Worm (Caenorhabditis elegans) whole organism, L4 larva: ENCODE measurements around the gene sre-54.

Experiments
- F26F4.8 ChIP-seq: fragments of 200-800 bp; sonication (Bioruptor generic); conservative IDR thresholded peaks from 2 replicates; pipeline ENCODE4 v1.3.6; 2022; ENCODE audit warnings: missing genetic modification characterization, missing compliant biosample characterization
- F49E8.2 ChIP-seq: sonication (generic microtip); optimal IDR thresholded peaks from 2 replicates; lab custom pipeline; 2016; ENCODE audit warnings: missing compliant biosample characterization, mild to moderate bottlenecking, missing genetic modification characterization, borderline replicate concordance
- T26A8.4 ChIP-seq: fragments of 200-800 bp; sonication (Bioruptor generic); IDR thresholded peaks from 2 replicates; pipeline ENCODE4 v1.3.6; 2022; ENCODE audit warnings: missing genetic modification characterization, missing compliant biosample characterization
- Y105C5A.15 ChIP-seq: fragments of 200-800 bp; sonication (Bioruptor generic); IDR thresholded peaks from 2 replicates; pipeline ENCODE4 v1.3.6; 2022; ENCODE audit warnings: missing genetic modification characterization, missing compliant biosample characterization
- Y5F2A.4 ChIP-seq: fragments of 200-800 bp; sonication (Bioruptor generic); optimal IDR thresholded peaks from 2 replicates; lab custom pipeline; 2018; ENCODE audit warnings: mild to moderate bottlenecking, missing genetic modification characterization, missing compliant biosample characterization
- aha-1 ChIP-seq: fragments of 150-350 bp; peaks from one replicate; lab custom pipeline; 2014; ENCODE audit warnings: missing biosample characterization, missing genetic modification characterization
- ama-1 ChIP-seq: fragments of 150-350 bp; optimal IDR thresholded peaks from 2 replicates; lab custom pipeline; 2014; ENCODE audit warnings: inconsistent platforms, mixed read lengths
- ceh-28 ChIP-seq: fragments of 150-350 bp; optimal IDR thresholded peaks from 2 replicates; lab custom pipeline; 2014; ENCODE audit warnings: missing biosample characterization, missing genetic modification reagents, missing genetic modification characterization
- ceh-44 ChIP-seq: fragments of 200-800 bp; sonication (Bioruptor generic); IDR thresholded peaks from 2 replicates; pipeline ENCODE4 v1.3.6; 2022; ENCODE audit warnings: missing genetic modification reagents, missing genetic modification characterization, missing compliant biosample characterization
- ceh-82 ChIP-seq: sonication (generic microtip); optimal IDR thresholded peaks from 2 replicates; lab custom pipeline; 2017; ENCODE audit warnings: missing biosample characterization, missing genetic modification characterization
- ctbp-1 ChIP-seq: fragments of 200-800 bp; sonication (Bioruptor generic); IDR thresholded peaks from 2 replicates; pipeline ENCODE4 v1.3.6; 2022; ENCODE audit warnings: missing genetic modification reagents, missing genetic modification characterization, missing compliant biosample characterization
- daf-16 ChIP-seq, 3 experiments: sonication (generic microtip); optimal IDR thresholded peaks; 2 replicates each; lab custom pipeline; 2016 to 2017; ENCODE audit warnings: missing genetic modification characterization in 3 of 3, missing genetic modification reagents in 3 of 3, mild to moderate bottlenecking in 2 of 3, missing compliant biosample characterization in 2 of 3, missing biosample characterization in 1 of 3, moderate library complexity in 1 of 3
- daf-19 ChIP-seq: fragments of 200-800 bp; sonication (Bioruptor generic); conservative IDR thresholded peaks from 2 replicates; pipeline ENCODE4 v1.3.6; 2022; ENCODE audit warnings: missing genetic modification characterization, missing compliant biosample characterization
- daf-8 ChIP-seq: fragments of 200-800 bp; sonication (Bioruptor generic); IDR thresholded peaks from 2 replicates; pipeline ENCODE4 v1.3.6; 2022; ENCODE audit warnings: missing genetic modification characterization, missing compliant biosample characterization
- dmd-6 ChIP-seq: fragments of 200-800 bp; sonication (Bioruptor generic); IDR thresholded peaks from 2 replicates; pipeline ENCODE4 v1.3.6; 2022; ENCODE audit warnings: missing genetic modification reagents, missing genetic modification characterization, missing compliant biosample characterization
- dmd-9 ChIP-seq: fragments of 200-800 bp; sonication (Bioruptor generic); IDR thresholded peaks from 2 replicates; pipeline ENCODE4 v1.3.6; 2022; ENCODE audit warnings: missing genetic modification reagents, missing genetic modification characterization, missing compliant biosample characterization
- dpl-1 ChIP-seq: fragments of 150-350 bp; optimal IDR thresholded peaks from 2 replicates; lab custom pipeline; 2014; ENCODE audit warnings: missing biosample characterization, missing genetic modification reagents, missing genetic modification characterization
- duxl-1 ChIP-seq: sonication (generic microtip); optimal IDR thresholded peaks from 2 replicates; lab custom pipeline; 2016; ENCODE audit warnings: mild to moderate bottlenecking, missing genetic modification characterization, moderate library complexity, missing compliant biosample characterization; ENCODE audit not compliant: poor library complexity
- dve-1 ChIP-seq: sonication (generic microtip); optimal IDR thresholded peaks from 2 replicates; lab custom pipeline; 2017; ENCODE audit warnings: antibody characterized with exemption, mild to moderate bottlenecking, missing genetic modification characterization, missing compliant biosample characterization; ENCODE audit not compliant: insufficient read depth
- egl-43 ChIP-seq: fragments of 200-800 bp; sonication (Bioruptor generic); IDR thresholded peaks from 2 replicates; pipeline ENCODE4 v1.3.6; 2022; ENCODE audit warnings: missing genetic modification reagents, missing genetic modification characterization, missing compliant biosample characterization
- fkh-10 ChIP-seq: fragments of 150-350 bp; optimal IDR thresholded peaks from 2 replicates; lab custom pipeline; 2014; ENCODE audit warnings: missing biosample characterization, missing genetic modification reagents, missing genetic modification characterization
- hif-1 ChIP-seq, 2 experiments: sonication (generic microtip); optimal IDR thresholded peaks; 2 replicates each; lab custom pipeline; 2016 to 2017; ENCODE audit warnings: missing compliant biosample characterization in 2 of 2, missing genetic modification characterization in 2 of 2, missing genetic modification reagents in 2 of 2, missing genotype in 2 of 2, mild to moderate bottlenecking in 1 of 2
- lim-7 ChIP-seq: fragments of 200-800 bp; sonication (Bioruptor generic); IDR thresholded peaks from 2 replicates; pipeline ENCODE4 v1.3.6; 2022; ENCODE audit warnings: missing genetic modification characterization, missing compliant biosample characterization
- lin-15B ChIP-seq: fragments of 150-350 bp; sonication (generic microtip); optimal IDR thresholded peaks from 3 replicates; lab custom pipeline; 2014; ENCODE audit warnings: missing biosample characterization, missing genetic modification characterization
- lin-29 ChIP-seq: fragments of 200-800 bp; sonication (Bioruptor generic); IDR thresholded peaks from 2 replicates; pipeline ENCODE4 v1.3.6; 2022; ENCODE audit warnings: missing genetic modification reagents, missing genetic modification characterization, missing compliant biosample characterization
- madf-5 ChIP-seq, 2 experiments: fragments of 200-800 bp; sonication (Bioruptor generic); IDR thresholded peaks; 2 replicates each; pipeline ENCODE4 v1.3.6; 2022; ENCODE audit warnings: missing compliant biosample characterization in 2 of 2, missing genetic modification characterization in 2 of 2
- mdl-1 ChIP-seq, 2 experiments: fragments of 150-350 bp in 1 of 2; sonication (generic microtip) in 1 of 2; optimal IDR thresholded peaks; 2 replicates each; lab custom pipeline; 2014 to 2017; ENCODE audit warnings: missing biosample characterization in 2 of 2, missing genetic modification characterization in 2 of 2
- mxl-2 ChIP-seq: fragments of 200-800 bp; sonication (Bioruptor generic); conservative IDR thresholded peaks from 2 replicates; pipeline ENCODE4 v1.3.6; 2022; ENCODE audit warnings: missing genetic modification reagents, missing genetic modification characterization, missing compliant biosample characterization
- nhr-10 ChIP-seq: fragments of 150-350 bp; optimal IDR thresholded peaks from 2 replicates; lab custom pipeline; 2014; ENCODE audit warnings: missing biosample characterization, missing genetic modification characterization
- nhr-102 ChIP-seq: sonication (generic microtip); optimal IDR thresholded peaks from 2 replicates; lab custom pipeline; 2016; ENCODE audit warnings: mild to moderate bottlenecking, missing genetic modification characterization, moderate library complexity, missing compliant biosample characterization
- nhr-11 ChIP-seq: fragments of 150-350 bp; optimal IDR thresholded peaks from 2 replicates; lab custom pipeline; 2014; ENCODE audit warnings: missing biosample characterization, missing genetic modification characterization
- nhr-111 ChIP-seq: fragments of 200-800 bp; sonication (Bioruptor generic); optimal IDR thresholded peaks from 2 replicates; lab custom pipeline; 2018; ENCODE audit warnings: mild to moderate bottlenecking, missing genetic modification characterization, missing compliant biosample characterization
- nhr-28 ChIP-seq: fragments of 150-350 bp; optimal IDR thresholded peaks from 2 replicates; lab custom pipeline; 2014; ENCODE audit warnings: missing biosample characterization, missing genetic modification characterization
- nhr-41 ChIP-seq: fragments of 200-800 bp; sonication (Bioruptor generic); IDR thresholded peaks from 2 replicates; pipeline ENCODE4 v1.3.6; 2022; ENCODE audit warnings: missing genetic modification reagents, missing genetic modification characterization, missing compliant biosample characterization
- nhr-42 ChIP-seq: fragments of 200-800 bp; sonication (Bioruptor generic); IDR thresholded peaks from 2 replicates; pipeline ENCODE4 v1.3.6; 2022; ENCODE audit warnings: missing genetic modification characterization, missing compliant biosample characterization
- nhr-76 ChIP-seq: fragments of 150-350 bp; optimal IDR thresholded peaks from 2 replicates; lab custom pipeline; 2014; ENCODE audit warnings: missing biosample characterization, missing genetic modification characterization
- pha-4 ChIP-seq, 2 experiments: fragments of 150-350 bp in 1 of 2; fragments of 200-800 bp in 1 of 2; sonication (Bioruptor generic) in 1 of 2; IDR thresholded peaks in 1 of 2; optimal IDR thresholded peaks in 1 of 2; 2 replicates each; pipeline versions ENCODE4 v1.3.6 to Lab custom; 2014 to 2022; ENCODE audit warnings: missing genetic modification characterization in 2 of 2, missing genetic modification reagents in 2 of 2, missing biosample characterization in 1 of 2, missing compliant biosample characterization in 1 of 2
- set-16 ChIP-seq: fragments of 200-800 bp; sonication (Bioruptor generic); IDR thresholded peaks from 2 replicates; pipeline ENCODE4 v1.3.6; 2022; ENCODE audit warnings: missing genetic modification reagents, missing genetic modification characterization, missing compliant biosample characterization
- skn-1 ChIP-seq: fragments of 150-350 bp; optimal IDR thresholded peaks from 2 replicates; lab custom pipeline; 2014; ENCODE audit warnings: missing biosample characterization, missing genetic modification characterization
- snpc-4 ChIP-seq: fragments of 150-350 bp; optimal IDR thresholded peaks from 2 replicates; lab custom pipeline; 2014; ENCODE audit warnings: missing biosample characterization, missing genetic modification characterization
- tag-97 ChIP-seq: fragments of 200-800 bp; sonication (Bioruptor generic); IDR thresholded peaks from 2 replicates; pipeline ENCODE4 v1.3.6; 2022; ENCODE audit warnings: missing genetic modification characterization, missing compliant biosample characterization
- unc-39 ChIP-seq: sonication (generic microtip); optimal IDR thresholded peaks from 2 replicates; lab custom pipeline; 2017; ENCODE audit warnings: missing biosample characterization, missing genetic modification characterization
- unc-62 ChIP-seq, 3 experiments: fragments of 150-350 bp in 1 of 3; sonication (generic microtip); optimal IDR thresholded peaks in 2 of 3; peaks in 1 of 3; 1 replicate in 1 of 3; 2 replicates in 2 of 3; lab custom pipeline; 2014 to 2017; ENCODE audit warnings: missing biosample characterization in 3 of 3, missing genetic modification characterization in 3 of 3, missing genetic modification reagents in 3 of 3, missing genotype in 1 of 3
- zip-11 ChIP-seq: fragments of 200-800 bp; sonication (Bioruptor generic); IDR thresholded peaks from 2 replicates; pipeline ENCODE4 v1.3.6; 2022; ENCODE audit warnings: missing genetic modification characterization, missing compliant biosample characterization
- zip-2 ChIP-seq: fragments of 150-350 bp; optimal IDR thresholded peaks from 2 replicates; lab custom pipeline; 2014; ENCODE audit warnings: missing biosample characterization, missing genetic modification characterization
- ztf-11 ChIP-seq: fragments of 150-350 bp; optimal IDR thresholded peaks from 2 replicates; lab custom pipeline; 2014; ENCODE audit warnings: missing biosample characterization, missing genetic modification characterization
- ztf-7 ChIP-seq: fragments of 150-350 bp; optimal IDR thresholded peaks from 2 replicates; lab custom pipeline; 2014; ENCODE audit warnings: missing biosample characterization, missing genetic modification characterization

The sre-54 gene

ce11 chrII:12342928-12343327 lies 10.2 kb downstream of the sre-54 start:
- no peak for TF ChIP-seq skn-1 (tag; lab: Kevin White, UChicago)
- TF ChIP-seq Y5F2A.4 (GFP tag; lab: Kevin White, UChicago) = no peak
- no peak for TF ChIP-seq fkh-10 (GFP tag; lab: Kevin White, UChicago)
- no peak for TF ChIP-seq dmd-6 (GFP tag; lab: Robert Waterston, UW)
- no peak for TF ChIP-seq nhr-28
- 0 out of 2 replicates have a peak, but pooled peaks have one; percentile 37 for TF ChIP-seq lim-7 (GFP tag; lab: Robert Waterston, UW)
- TF ChIP-seq set-16 = peak; percentile 91
- peak; percentile 67 for TF ChIP-seq aha-1 (tag; lab: Kevin White, UChicago)

- TF ChIP-seq zip-11 (GFP tag; lab: Robert Waterston, UW) (no peak), tag-97 (GFP tag; lab: Robert Waterston, UW) (no peak), dve-1 (no peak), daf-8 (GFP tag; lab: Robert Waterston, UW) (no peak), ceh-28 (no peak), ceh-44 (GFP tag; lab: Robert Waterston, UW) (no peak), dmd-9 (GFP tag; lab: Robert Waterston, UW) (no peak), daf-19 (GFP tag; lab: Robert Waterston, UW) (no peak), madf-5 (GFP tag; IDR thresholded peaks at IDR 0.05; lab: Robert Waterston, UW) (no peak), lin-15B (tag; lab: Kevin White, UChicago) (no peak), fkh-10 (GFP tag; lab: Kevin White, UChicago) (no peak), nhr-76 (no peak), set-16 (no peak), hif-1 (tag; optimal IDR thresholded peaks at IDR 0.05; lab: Kevin White, UChicago) (no peak), ama-1 (no peak), nhr-10 (no peak), daf-16 (GFP tag; optimal IDR thresholded peaks at IDR 0.05; lab: Kevin White, UChicago) (no peak), daf-16 (tag; optimal IDR thresholded peaks at IDR 0.05; lab: Kevin White, UChicago) (no peak), unc-39 (no peak), dpl-1 (GFP tag; lab: Kevin White, UChicago) (no peak), F26F4.8 (GFP tag; lab: Robert Waterston, UW) (no peak)
These were observed 11.0 kb downstream of the sre-54 start for ce11 chrII:12343710-12344109.

- TF ChIP-seq zip-2 (tag; lab: Kevin White, UChicago) (no peak), nhr-42 (GFP tag; lab: Robert Waterston, UW) (no peak), aha-1 (tag; lab: Kevin White, UChicago) (no peak), lin-29 (GFP tag; lab: Robert Waterston, UW) (no peak), lin-15B (tag; lab: Kevin White, UChicago) (no peak), F49E8.2 (tag; lab: Kevin White, UChicago) (no peak), daf-19 (GFP tag; lab: Robert Waterston, UW) (no peak), set-16 (peak; percentile 57), egl-43 (GFP tag; lab: Robert Waterston, UW) (0 out of 2 replicates have a peak, but pooled peaks have one; percentile 16), pha-4 (GFP tag; IDR thresholded peaks at IDR 0.05; lab: Robert Waterston, UW) (no peak), pha-4 (tag; optimal IDR thresholded peaks at IDR 0.05; lab: Kevin White, UChicago) (no peak), T26A8.4 (GFP tag; lab: Robert Waterston, UW) (0 out of 2 replicates have a peak, but pooled peaks have one; percentile 38), duxl-1 (tag; lab: Kevin White, UChicago) (peak; percentile 13), zip-11 (GFP tag; lab: Robert Waterston, UW) (no peak), F26F4.8 (GFP tag; lab: Robert Waterston, UW) (no peak), nhr-11 (tag; lab: Kevin White, UChicago) (no peak), ztf-11 (no peak), nhr-41 (GFP tag; lab: Robert Waterston, UW) (no peak), ctbp-1 (GFP tag; lab: Robert Waterston, UW) (0 out of 2 replicates have a peak, but pooled peaks have one; percentile 52), nhr-102 (tag; lab: Kevin White, UChicago) (peak; percentile 19), ceh-82 (tag; lab: Kevin White, UChicago) (no peak), ztf-7 (tag; lab: Kevin White, UChicago) (no peak), snpc-4 (tag; lab: Kevin White, UChicago) (no peak), unc-62 (GFP tag; optimal IDR thresholded peaks at IDR 0.05 in 1 of 2; lab: Kevin White, UChicago) (no peak), unc-62 (tag; optimal IDR thresholded peaks at IDR 0.05; lab: Kevin White, UChicago) (no peak), mxl-2 (GFP tag; lab: Robert Waterston, UW) (0 out of 2 replicates have a peak, but pooled peaks have one; percentile 8), tag-97 (GFP tag; lab: Robert Waterston, UW) (no peak), nhr-111 (peak; percentile 24), ceh-28 (no peak), Y105C5A.15 (GFP tag; lab: Robert Waterston, UW) (no peak), mdl-1 (tag; optimal IDR thresholded peaks at IDR 0.05; lab: Kevin White, UChicago) (no peak)
These were observed 12.1 kb downstream of the sre-54 start, which contains the start of gene C44C11.6 for ce11 chrII:12344787-12345186. Gene C44C11.6, plus strand, starts transcription at chrII:12344809.
